Worm (Caenorhabditis elegans): ENCODE measurements around the gene morc-1.
A peak's percentile ranks its signal among the peaks of the same experiment; 100 is the strongest.

Gene morc-1

DNA sequence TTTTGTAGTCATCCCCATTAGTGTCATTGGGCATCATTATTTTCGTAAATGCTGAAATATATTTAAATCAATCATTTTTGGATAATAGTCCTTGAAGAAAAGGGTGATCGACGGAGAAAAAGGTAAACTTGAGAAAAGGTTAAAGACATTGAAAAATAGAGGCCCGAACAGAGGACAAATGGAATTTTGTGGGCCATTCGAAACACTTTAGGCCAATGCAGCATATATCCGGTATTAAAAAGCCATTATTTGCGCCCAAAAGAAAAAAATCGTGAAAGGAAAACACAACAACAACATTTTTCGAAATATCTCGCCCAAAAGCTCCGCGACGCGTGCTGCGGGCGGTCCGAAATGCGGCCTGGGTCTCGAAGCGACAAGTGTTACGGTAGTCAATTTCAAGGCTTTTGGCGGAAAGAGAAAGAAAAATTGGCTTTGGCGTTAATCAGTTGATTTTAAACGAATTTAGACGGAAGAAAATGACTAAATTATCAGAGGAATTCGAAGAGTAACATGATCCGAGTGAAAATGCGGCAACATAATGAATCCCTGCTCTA lies at the start of gene morc-1:
morc-1 (minus strand) TSS at position 51 of the 554 bp plus-strand sequence.
- TF ChIP-seq ceh-9 (tag; optimal IDR thresholded peaks at IDR 0.05) (no peak), unc-62 (GFP tag; optimal IDR thresholded peaks at IDR 0.05) (no peak), jun-1 (tag; optimal IDR thresholded peaks at IDR 0.05) (no peak), elt-1 (tag; optimal IDR thresholded peaks at IDR 0.05) (no peak), mml-1 (tag; optimal IDR thresholded peaks at IDR 0.05) (no peak), nhr-237 (tag; optimal IDR thresholded peaks at IDR 0.05) (no peak), zag-1 (tag; optimal IDR thresholded peaks at IDR 0.05) (no peak), nfya-1 (tag; optimal IDR thresholded peaks at IDR 0.05; ENCODE audit: insufficient read depth) (no peak), pha-4 (tag; optimal IDR thresholded peaks at IDR 0.05) (no peak), fos-1 (tag; optimal IDR thresholded peaks at IDR 0.05) (no peak), eor-1 (tag; optimal IDR thresholded peaks at IDR 0.05) (no peak)

- TF ChIP-seq lin-39 (tag; optimal IDR thresholded peaks at IDR 0.05): no peak
- TF ChIP-seq pqm-1 (tag; optimal IDR thresholded peaks at IDR 0.05): no peak
- peak; percentile 42 for TF ChIP-seq pha-4 (tag; optimal IDR thresholded peaks at IDR 0.05)
- no peak for TF ChIP-seq nfya-1 (tag; optimal IDR thresholded peaks at IDR 0.05; ENCODE audit: insufficient read depth)
- TF ChIP-seq lin-15B (tag; optimal IDR thresholded peaks at IDR 0.05): no peak
- TF ChIP-seq nhr-11 (tag; optimal IDR thresholded peaks at IDR 0.05): no peak
- no peak for TF ChIP-seq elt-1 (tag; optimal IDR thresholded peaks at IDR 0.05)
Observed at ce11 chrIII:5254108-5254507, 47.4 kb upstream of the morc-1 start, which contains the start of the genes sumv-1 and gop-1. sumv-1 (minus strand) TSS chrIII:5254187. gop-1 (plus strand) TSS chrIII:5254438.

DNA sequence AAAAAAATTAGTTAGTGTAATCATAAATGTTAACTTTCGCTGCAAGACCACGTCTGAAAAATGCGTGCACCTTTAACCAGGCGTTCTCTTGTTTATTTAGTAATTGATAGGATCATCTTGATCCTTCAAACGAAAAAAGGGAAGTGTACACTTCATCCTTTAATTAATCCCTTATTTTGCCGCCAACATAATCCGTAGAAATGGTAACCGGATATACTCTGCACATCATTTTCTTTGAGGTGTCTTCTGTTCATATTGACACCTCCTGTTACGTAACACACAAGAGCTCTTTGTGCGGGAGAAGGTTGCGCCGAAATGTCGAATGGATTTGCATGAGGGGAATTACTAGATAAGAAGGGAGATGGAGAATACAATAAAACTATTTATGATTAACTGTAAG lies 42.0 kb upstream of the morc-1 start:
- no peak for TF ChIP-seq jun-1 (tag; optimal IDR thresholded peaks at IDR 0.05)
- no peak for TF ChIP-seq nhr-11 (tag; optimal IDR thresholded peaks at IDR 0.05)
- no peak for TF ChIP-seq mml-1 (tag; optimal IDR thresholded peaks at IDR 0.05)
- TF ChIP-seq mdl-1 (tag; optimal IDR thresholded peaks at IDR 0.05): no peak
- no peak for TF ChIP-seq lin-39 (tag; optimal IDR thresholded peaks at IDR 0.05)
- no peak for TF ChIP-seq nhr-43 (tag; optimal IDR thresholded peaks at IDR 0.05; ENCODE audit: poor library complexity, severe bottlenecking)
- TF ChIP-seq fkh-10 (GFP tag; optimal IDR thresholded peaks at IDR 0.05): no peak
- no peak for TF ChIP-seq nhr-12 (tag; optimal IDR thresholded peaks at IDR 0.05)
- TF ChIP-seq nhr-237 (tag; optimal IDR thresholded peaks at IDR 0.05): no peak
- TF ChIP-seq unc-62 (GFP tag; optimal IDR thresholded peaks at IDR 0.05): no peak
- no peak for TF ChIP-seq egl-27 (tag; optimal IDR thresholded peaks at IDR 0.05)
- no peak for TF ChIP-seq ztf-4 (tag; optimal IDR thresholded peaks at IDR 0.05)
- TF ChIP-seq nhr-67 (tag; optimal IDR thresholded peaks at IDR 0.05): no peak
- no peak for TF ChIP-seq nhr-77 (tag; optimal IDR thresholded peaks at IDR 0.05)
- no peak for TF ChIP-seq nhr-25 (tag; optimal IDR thresholded peaks at IDR 0.05)
- no peak for TF ChIP-seq elt-3 (tag; optimal IDR thresholded peaks at IDR 0.05)
- TF ChIP-seq eor-1 (tag; optimal IDR thresholded peaks at IDR 0.05): no peak
- TF ChIP-seq snpc-4 (tag; optimal IDR thresholded peaks at IDR 0.05): no peak
- TF ChIP-seq daf-12 (tag; optimal IDR thresholded peaks at IDR 0.05): no peak

DNA sequence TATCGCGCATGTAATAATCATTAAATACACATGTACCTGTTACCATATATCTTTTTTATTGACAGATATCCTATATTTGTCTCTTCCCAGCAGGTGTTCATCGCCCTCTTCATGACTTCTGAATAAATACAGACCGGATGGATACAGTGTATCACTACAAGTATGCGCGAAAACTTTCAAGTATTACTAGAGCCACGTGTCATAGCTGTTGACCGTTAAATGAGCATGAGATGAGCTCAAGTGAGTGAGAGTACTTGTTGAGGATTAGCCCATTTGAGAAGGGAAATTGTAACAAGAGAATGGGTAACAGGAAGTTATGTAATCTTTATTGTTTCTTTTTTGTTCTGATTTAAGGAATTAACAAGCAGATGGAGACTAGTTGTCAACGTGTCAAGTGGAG lies 38.4 kb upstream of the morc-1 start:
- TF ChIP-seq nhr-23 (tag; optimal IDR thresholded peaks at IDR 0.05) (no peak), ztf-4 (tag; optimal IDR thresholded peaks at IDR 0.05) (no peak), nhr-237 (tag; optimal IDR thresholded peaks at IDR 0.05) (no peak), lin-15B (tag; optimal IDR thresholded peaks at IDR 0.05) (no peak), skn-1 (tag; optimal IDR thresholded peaks at IDR 0.05) (no peak), nhr-43 (tag; optimal IDR thresholded peaks at IDR 0.05; ENCODE audit: poor library complexity, severe bottlenecking) (no peak), eor-1 (tag; optimal IDR thresholded peaks at IDR 0.05) (no peak), unc-39 (tag; optimal IDR thresholded peaks at IDR 0.05) (no peak), sea-2 (GFP tag; optimal IDR thresholded peaks at IDR 0.05) (no peak), fkh-10 (GFP tag; optimal IDR thresholded peaks at IDR 0.05) (no peak), daf-12 (tag; optimal IDR thresholded peaks at IDR 0.05) (no peak), ceh-82 (tag; optimal IDR thresholded peaks at IDR 0.05) (no peak), nhr-12 (tag; optimal IDR thresholded peaks at IDR 0.05) (no peak), elt-3 (tag; optimal IDR thresholded peaks at IDR 0.05) (no peak), nfya-1 (tag; optimal IDR thresholded peaks at IDR 0.05; ENCODE audit: insufficient read depth) (no peak)

ce11 chrIII:5244539-5244938 lies 37.8 kb upstream of the morc-1 start, which contains the start of gene cnd-1:
cnd-1 (minus strand) TSS chrIII:5244639.
- TF ChIP-seq R02D3.7 (tag; optimal IDR thresholded peaks at IDR 0.05) (no peak), sea-2 (GFP tag; optimal IDR thresholded peaks at IDR 0.05) (no peak), ceh-28 (tag; optimal IDR thresholded peaks at IDR 0.05) (no peak), fkh-2 (tag; optimal IDR thresholded peaks at IDR 0.05) (no peak), zag-1 (tag; optimal IDR thresholded peaks at IDR 0.05) (no peak), nhr-12 (tag; optimal IDR thresholded peaks at IDR 0.05) (no peak), egl-5 (tag; optimal IDR thresholded peaks at IDR 0.05) (no peak), fos-1 (tag; optimal IDR thresholded peaks at IDR 0.05) (no peak), ama-1 (optimal IDR thresholded peaks at IDR 0.05) (no peak), unc-62 (GFP tag; optimal IDR thresholded peaks at IDR 0.05) (no peak), nhr-23 (tag; optimal IDR thresholded peaks at IDR 0.05) (no peak), pqm-1 (tag; optimal IDR thresholded peaks at IDR 0.05) (no peak), ztf-11 (tag; optimal IDR thresholded peaks at IDR 0.05) (no peak), nhr-25 (tag; optimal IDR thresholded peaks at IDR 0.05) (no peak), nhr-43 (tag; optimal IDR thresholded peaks at IDR 0.05; ENCODE audit: poor library complexity, severe bottlenecking) (no peak), elt-1 (tag; optimal IDR thresholded peaks at IDR 0.05) (no peak), nhr-11 (tag; optimal IDR thresholded peaks at IDR 0.05) (no peak), skn-1 (tag; optimal IDR thresholded peaks at IDR 0.05) (no peak)
